Fruit fly (Drosophila melanogaster) whole organism, wandering third instar larva: ENCODE results near the gene HP6.

Experiments used
- Dfd ChIP-seq: fragments of >200 bp; optimal IDR thresholded peaks from 2 replicates; lab custom pipeline; 2017; ENCODE audit warnings: missing biosample characterization, missing genetic modification characterization
- OdsH ChIP-seq: fragments of 200-800 bp; sonication (Bioruptor generic); optimal IDR thresholded peaks from 2 replicates; lab custom pipeline; 2016; ENCODE audit warnings: missing biosample characterization, mild to moderate bottlenecking, missing genetic modification characterization
- br ChIP-seq: fragments of 200-800 bp; sonication (Bioruptor generic); optimal IDR thresholded peaks from 2 replicates; lab custom pipeline; 2016; ENCODE audit warnings: missing biosample characterization, missing genetic modification characterization
- fru ChIP-seq: fragments of 200-800 bp; sonication (Bioruptor generic); optimal IDR thresholded peaks from 3 replicates; lab custom pipeline; 2016; ENCODE audit warnings: missing biosample characterization, mild to moderate bottlenecking, missing genetic modification characterization
- lola ChIP-seq: fragments of >200 bp; optimal IDR thresholded peaks from 2 replicates; lab custom pipeline; 2017; ENCODE audit warnings: missing biosample characterization, missing genetic modification characterization

DNA sequence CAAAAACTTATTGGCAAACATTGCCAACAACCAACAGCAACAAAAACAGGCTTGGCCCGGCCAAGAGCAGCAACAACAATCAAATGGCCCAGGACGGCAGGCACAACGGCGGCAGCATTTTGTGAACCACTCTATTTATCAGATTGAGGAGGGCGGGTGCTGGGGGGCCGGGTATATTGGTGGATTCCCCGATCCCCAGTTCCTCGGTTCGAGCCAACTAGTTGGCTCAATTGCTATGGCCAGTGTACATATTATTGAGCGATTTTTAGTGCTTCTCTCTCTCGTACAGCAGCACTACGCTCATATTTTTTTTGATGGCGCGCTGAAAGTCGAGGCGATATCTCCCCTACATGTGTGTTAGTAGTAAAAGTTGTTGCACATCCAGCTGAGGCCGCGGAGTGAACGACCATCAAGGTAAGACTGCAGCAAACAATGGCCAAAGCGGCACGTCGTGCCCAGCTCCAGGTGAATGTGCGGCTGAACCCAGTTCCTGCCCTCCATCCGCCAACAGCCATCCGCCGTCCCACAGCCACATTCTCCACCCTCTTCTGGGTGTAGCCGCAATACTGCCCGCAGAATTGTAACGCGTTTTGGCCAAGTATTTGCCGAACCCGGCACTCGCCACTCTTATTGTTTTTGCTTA is 21.9 kb upstream of the HP6 start:
- TF ChIP-seq OdsH (GFP tag; lab: Kevin White, UChicago) (no peak), br (no peak), Dfd (GFP tag; lab: Kevin White, UChicago) (no peak), fru (no peak), lola (GFP tag; lab: Kevin White, UChicago) (no peak)
